Worm (Caenorhabditis elegans): ENCODE results near the gene M03E7.3.

Gene M03E7.3

DNA sequence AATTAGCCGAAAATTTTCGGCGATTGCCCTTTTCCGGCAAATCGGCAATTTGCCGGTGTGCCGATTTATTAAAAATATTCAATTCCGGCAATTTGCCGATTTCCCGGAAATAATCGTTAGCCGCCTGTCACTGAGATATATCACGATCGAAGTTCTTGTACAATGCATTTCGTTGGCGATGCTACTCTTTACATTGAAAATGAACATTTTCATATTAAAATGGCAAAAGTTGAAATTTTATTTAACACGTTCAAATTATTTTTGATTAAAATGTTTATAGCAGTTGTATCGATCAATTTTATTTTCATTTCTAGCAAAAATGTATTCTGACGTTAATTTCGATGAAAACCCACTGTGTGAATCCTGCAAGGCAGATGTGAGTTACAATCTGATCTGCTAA lies at the start of gene M03E7.3:
Gene M03E7.3, plus strand, starts transcription at position 301 of the 400 bp plus-strand sequence.
- TF ChIP-seq D2030.7 (GFP tag; IDR thresholded peaks at IDR 0.05) (no peak), unc-62 (GFP tag; optimal IDR thresholded peaks at IDR 0.05) (no peak), Y79H2A.3 (GFP tag; conservative IDR thresholded peaks at IDR 0.05) (no peak), nhr-80 (tag; optimal IDR thresholded peaks at IDR 0.05) (no peak), T26A5.8 (tag; optimal IDR thresholded peaks at IDR 0.05) (no peak), Y95B8A.8 (GFP tag; IDR thresholded peaks at IDR 0.05) (no peak), egl-18 (GFP tag; IDR thresholded peaks at IDR 0.05) (no peak), ztf-22 (GFP tag; optimal IDR thresholded peaks at IDR 0.05) (no peak), xnd-1 (tag; optimal IDR thresholded peaks at IDR 0.05) (no peak), ztf-28 (GFP tag; IDR thresholded peaks at IDR 0.05) (no peak), ccch-3 (GFP tag; optimal IDR thresholded peaks at IDR 0.05) (no peak), ama-1 (optimal IDR thresholded peaks at IDR 0.05) (no peak), ama-1 (GFP tag; optimal IDR thresholded peaks at IDR 0.05) (no peak), let-607 (tag; optimal IDR thresholded peaks at IDR 0.05) (no peak), sdz-38 (tag; optimal IDR thresholded peaks at IDR 0.05) (no peak), F52B5.7 (tag; optimal IDR thresholded peaks at IDR 0.05) (no peak), zfh-2 (GFP tag; conservative IDR thresholded peaks at IDR 0.05) (no peak), pha-4 (tag; optimal IDR thresholded peaks at IDR 0.05) (no peak)

DNA sequence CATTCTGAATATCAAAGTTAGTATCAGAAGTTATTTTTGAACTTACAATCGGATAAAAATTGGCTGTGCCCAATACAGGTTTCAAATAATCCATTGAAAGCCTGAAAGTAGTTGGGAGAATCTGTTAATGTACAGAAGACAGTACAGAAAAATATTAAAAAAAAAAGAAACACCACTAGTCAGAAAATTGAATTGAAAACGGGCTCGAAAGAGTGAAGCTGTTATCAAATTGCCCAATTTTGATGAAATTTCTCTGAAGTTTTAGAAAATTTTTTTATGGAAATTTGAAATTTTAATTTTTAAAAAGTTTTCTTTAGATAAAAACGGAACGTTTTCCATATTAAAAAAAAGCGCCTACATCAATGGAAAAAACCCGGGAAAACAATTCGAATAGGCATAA lies 47.7 kb upstream of the M03E7.3 start, which contains the start of gene C18C4.7:
Gene C18C4.7, minus strand, starts transcription at position 101 of the 400 bp plus-strand sequence.
- no peak for TF ChIP-seq zfh-2 (GFP tag; conservative IDR thresholded peaks at IDR 0.05)
- TF ChIP-seq gei-17 (GFP tag; optimal IDR thresholded peaks at IDR 0.05): no peak
- TF ChIP-seq ccch-3 (GFP tag; optimal IDR thresholded peaks at IDR 0.05): no peak
- no peak for TF ChIP-seq akir-1 (GFP tag; optimal IDR thresholded peaks at IDR 0.05)
- no peak for TF ChIP-seq somi-1 (GFP tag; optimal IDR thresholded peaks at IDR 0.05)
- no peak for TF ChIP-seq ceh-58 (GFP tag; IDR thresholded peaks at IDR 0.05)
- TF ChIP-seq ztf-26 (tag; optimal IDR thresholded peaks at IDR 0.05): no peak
- no peak for TF ChIP-seq Y53G8AR.9 (GFP tag; conservative IDR thresholded peaks at IDR 0.05)
- no peak for TF ChIP-seq B0019.2 (GFP tag; conservative IDR thresholded peaks at IDR 0.05)
- TF ChIP-seq B0336.3 (GFP tag; IDR thresholded peaks at IDR 0.05): no peak
- TF ChIP-seq him-1 (tag; optimal IDR thresholded peaks at IDR 0.05): no peak
- TF ChIP-seq ZK185.1 (tag; optimal IDR thresholded peaks at IDR 0.05; ENCODE audit: poor library complexity, severe bottlenecking): no peak
- no peak for TF ChIP-seq snpc-4 (GFP tag; optimal IDR thresholded peaks at IDR 0.05)
- no peak for TF ChIP-seq snpc-4 (tag; optimal IDR thresholded peaks at IDR 0.05)
- no peak for TF ChIP-seq unc-130 (GFP tag; optimal IDR thresholded peaks at IDR 0.05)
- no peak for TF ChIP-seq sea-2 (GFP tag; IDR thresholded peaks at IDR 0.05)
- no peak for TF ChIP-seq ztf-22 (GFP tag; optimal IDR thresholded peaks at IDR 0.05)
- no peak for TF ChIP-seq pbrm-1 (GFP tag; IDR thresholded peaks at IDR 0.05)
- no peak for TF ChIP-seq Y56A3A.18 (GFP tag; IDR thresholded peaks at IDR 0.05)
- no peak for TF ChIP-seq nhr-80 (tag; optimal IDR thresholded peaks at IDR 0.05)
- no peak for TF ChIP-seq snpc-3.4 (tag; optimal IDR thresholded peaks at IDR 0.05)

DNA sequence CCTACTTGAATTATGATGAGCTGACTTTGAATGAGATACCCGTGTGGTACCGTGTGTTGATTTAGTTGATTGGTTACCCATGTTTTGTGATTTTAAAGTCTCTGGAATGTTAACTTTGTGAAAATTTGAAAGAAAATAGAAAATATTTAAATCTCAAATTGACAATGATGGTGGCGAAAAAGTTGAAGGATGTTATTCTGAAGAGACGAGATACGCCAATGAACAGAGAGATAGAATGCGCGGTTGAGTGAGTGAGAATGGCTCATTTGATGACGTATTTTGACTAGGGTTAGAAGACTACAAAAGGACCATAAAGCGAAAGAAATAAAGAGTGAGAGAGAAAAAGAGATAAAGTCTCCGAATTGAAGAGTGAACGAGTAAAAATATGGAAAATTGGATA lies 44.4 kb upstream of the M03E7.3 start, which contains the start of gene glb-6:
Gene glb-6, minus strand, starts transcription at position 101 of the 400 bp plus-strand sequence.
- TF ChIP-seq attf-3 (GFP tag; conservative IDR thresholded peaks at IDR 0.05): no peak
- no peak for TF ChIP-seq gei-17 (GFP tag; optimal IDR thresholded peaks at IDR 0.05)
- no peak for TF ChIP-seq Y79H2A.3 (GFP tag; conservative IDR thresholded peaks at IDR 0.05)
- TF ChIP-seq ztf-22 (GFP tag; optimal IDR thresholded peaks at IDR 0.05): no peak
- TF ChIP-seq Y56A3A.18 (GFP tag; IDR thresholded peaks at IDR 0.05): no peak
- TF ChIP-seq B0035.1 (tag; optimal IDR thresholded peaks at IDR 0.05): no peak
- TF ChIP-seq dpl-1 (GFP tag; optimal IDR thresholded peaks at IDR 0.05): no peak
- TF ChIP-seq D2030.7 (GFP tag; IDR thresholded peaks at IDR 0.05): no peak
- no peak for TF ChIP-seq K11D2.4 (GFP tag; IDR thresholded peaks at IDR 0.05)
- no peak for TF ChIP-seq nhr-90 (tag; optimal IDR thresholded peaks at IDR 0.05)
- no peak for TF ChIP-seq Y53G8AR.9 (GFP tag; conservative IDR thresholded peaks at IDR 0.05)

All from whole organism, young adult.